Fruit fly (Drosophila melanogaster) whole organism, embryonic: ENCODE results near the gene Psf2.

Experiments used
- CG10274 ChIP-seq: fragments of 200-800 bp; sonication (Bioruptor generic); optimal IDR thresholded peaks from 3 replicates; lab custom pipeline; 2017; ENCODE audit warnings: missing biosample characterization, mild to moderate bottlenecking, missing genetic modification characterization
- CG14965 ChIP-seq: fragments of 200-800 bp; sonication (Bioruptor generic); optimal IDR thresholded peaks from 2 replicates; lab custom pipeline; 2016; ENCODE audit warnings: missing biosample characterization, missing genetic modification characterization, borderline replicate concordance
- CG16815 ChIP-seq: fragments of 200-800 bp; sonication (Bioruptor generic); optimal IDR thresholded peaks from 3 replicates; lab custom pipeline; 2017; ENCODE audit warnings: missing biosample characterization, mild to moderate bottlenecking, missing genetic modification characterization
- CG6765 ChIP-seq: fragments of 200-800 bp; sonication (Bioruptor generic); optimal IDR thresholded peaks from 3 replicates; lab custom pipeline; 2017; ENCODE audit warnings: missing biosample characterization, mild to moderate bottlenecking, missing genetic modification characterization
- dm ChIP-seq: fragments of 200-800 bp; sonication (Bioruptor generic); optimal IDR thresholded peaks from 3 replicates; lab custom pipeline; 2016; ENCODE audit warnings: missing biosample characterization, missing genetic modification characterization

dm6 chr2L:4370592-4370991, 16.6 kb downstream of the Psf2 start:
- TF ChIP-seq CG14965 (GFP tag; lab: Kevin White, UChicago) (no peak), CG10274 (GFP tag; lab: Kevin White, UChicago) (no peak), CG16815 (GFP tag; lab: Kevin White, UChicago) (no peak), dm (GFP tag; lab: Kevin White, UChicago) (no peak), CG6765 (no peak)
